Fruit fly (Drosophila melanogaster): ENCODE results near the gene Plap.

DNA sequence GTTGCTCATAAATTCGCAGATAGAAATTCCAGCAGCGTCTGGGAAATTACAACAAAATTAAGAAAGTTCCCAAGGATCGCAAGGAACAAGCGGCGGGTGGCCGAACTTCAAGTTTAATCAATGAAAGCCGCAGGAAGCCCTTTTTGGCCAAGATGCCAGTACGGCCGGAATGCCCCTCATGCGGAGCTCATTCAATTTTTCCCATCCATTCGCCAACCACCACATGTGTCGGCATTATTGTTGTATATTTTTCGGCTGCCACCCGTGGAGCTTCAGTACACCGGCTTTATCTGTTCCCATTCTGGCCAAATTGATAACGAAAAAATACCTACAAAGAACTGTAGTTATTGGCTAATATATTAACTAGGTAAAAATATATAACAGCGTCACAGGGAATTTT is 41.4 kb upstream of the Plap start:
- no peak for TF ChIP-seq psq (optimal IDR thresholded peaks at IDR 0.05)
- no peak for TF ChIP-seq Myc (optimal IDR thresholded peaks at IDR 0.05)
- no peak for TF ChIP-seq insv (optimal IDR thresholded peaks at IDR 0.05)
- TF ChIP-seq ttk (optimal IDR thresholded peaks at IDR 0.05): no peak
